Fruit fly (Drosophila melanogaster) whole organism, pupa: Measurements from ENCODE around the gene CAH5.

Experiments used
- CG10348 ChIP-seq: fragments of 200-800 bp; sonication (Bioruptor generic); IDR thresholded peaks from 2 replicates; pipeline ENCODE4 v1.3.6; 2022; ENCODE audit warnings: missing biosample characterization, missing genetic modification characterization
- CG14655 ChIP-seq: fragments of 200-800 bp; sonication (Bioruptor generic); optimal IDR thresholded peaks from 3 replicates; lab custom pipeline; 2017; ENCODE audit warnings: mild to moderate bottlenecking, missing biosample characterization, missing genetic modification reagents, missing genetic modification characterization

- TF ChIP-seq CG14655 (GFP tag; lab: Kevin White, UChicago) = no peak
- TF ChIP-seq CG10348 (GFP tag; lab: Robert Waterston, UW) = no peak
Measured at dm6 chr3R:31245785-31246184, 16.6 kb upstream of the CAH5 start.
